Fruit fly (Drosophila melanogaster) whole organism, embryonic: ENCODE data around the gene CG43680.

Source experiments
- Awh ChIP-seq: fragments of 200-800 bp; sonication (Bioruptor generic); IDR thresholded peaks from 2 replicates; pipeline ENCODE4, ENCODE4 v1.3.6; 2022; ENCODE audit warnings: missing biosample characterization, missing genetic modification characterization
- CG15011 ChIP-seq: fragments of 200-800 bp; sonication (Bioruptor generic); optimal IDR thresholded peaks from 3 replicates; lab custom pipeline; 2018; ENCODE audit warnings: missing biosample characterization, mild to moderate bottlenecking, missing genetic modification characterization
- CG34376 ChIP-seq: fragments of 200-800 bp; sonication (Bioruptor generic); optimal IDR thresholded peaks from 2 replicates; lab custom pipeline; 2018; ENCODE audit warnings: missing biosample characterization, mild to moderate bottlenecking, missing genetic modification characterization
- CG6254 ChIP-seq: fragments of 200-800 bp; sonication (Bioruptor generic); optimal IDR thresholded peaks from 3 replicates; lab custom pipeline; 2017; ENCODE audit warnings: mild to moderate bottlenecking, missing biosample characterization, missing genetic modification reagents, missing genetic modification characterization
- Dfd ChIP-seq, 2 experiments: fragments of >200 bp; optimal IDR thresholded peaks; 2 replicates each; lab custom pipeline; 2017; ENCODE audit warnings: missing biosample characterization in 2 of 2, missing genetic modification characterization in 2 of 2
- HLH4C ChIP-seq: fragments of 200-800 bp; sonication (Bioruptor generic); IDR thresholded peaks from 3 replicates; pipeline ENCODE4 v1.3.6; 2022; ENCODE audit warnings: missing biosample characterization, missing genetic modification characterization; ENCODE audit not compliant: partially characterized antibody
- Hr3 ChIP-seq: fragments of 200-800 bp; sonication (Bioruptor generic); optimal IDR thresholded peaks from 3 replicates; lab custom pipeline; 2016; ENCODE audit warnings: missing biosample characterization, missing genetic modification characterization
- Hr78 ChIP-seq, 2 experiments: fragments of 200-800 bp in 1 of 2; fragments of >200 bp in 1 of 2; sonication (Bioruptor generic) in 1 of 2; optimal IDR thresholded peaks; 2 replicates each; lab custom pipeline; 2017 to 2019; ENCODE audit warnings: missing biosample characterization in 2 of 2, missing genetic modification characterization in 2 of 2, mild to moderate bottlenecking in 1 of 2, moderate library complexity in 1 of 2
- Usf ChIP-seq: fragments of 200-800 bp; sonication (Bioruptor generic); optimal IDR thresholded peaks from 2 replicates; lab custom pipeline; 2017; ENCODE audit warnings: missing genotype, missing biosample characterization, missing genetic modification characterization
- gce ChIP-seq: fragments of 200-800 bp; sonication (Bioruptor generic); IDR thresholded peaks from 3 replicates; pipeline ENCODE4 v1.3.6; 2022; ENCODE audit warnings: missing biosample characterization, missing genetic modification characterization
- pan ChIP-seq, 4 experiments: fragments of >200 bp in 3 of 4; fragments of 200-800 bp in 1 of 4; sonication (Bioruptor generic) in 1 of 4; optimal IDR thresholded peaks in 3 of 4; IDR thresholded peaks in 1 of 4; 2 replicates each; pipeline versions ENCODE4 v1.3.6 to Lab custom; 2017 to 2022; ENCODE audit warnings: missing biosample characterization in 2 of 4, missing genetic modification characterization in 2 of 4, mixed read lengths in 1 of 4
- sens ChIP-seq: fragments of 200-800 bp; sonication (Bioruptor generic); peaks from one replicate; lab custom pipeline; 2016; ENCODE audit warnings: missing biosample characterization, missing genetic modification characterization
- usp ChIP-seq: fragments of >200 bp; optimal IDR thresholded peaks from 2 replicates; lab custom pipeline; 2017; ENCODE audit warnings: missing biosample characterization, missing genetic modification characterization

DNA sequence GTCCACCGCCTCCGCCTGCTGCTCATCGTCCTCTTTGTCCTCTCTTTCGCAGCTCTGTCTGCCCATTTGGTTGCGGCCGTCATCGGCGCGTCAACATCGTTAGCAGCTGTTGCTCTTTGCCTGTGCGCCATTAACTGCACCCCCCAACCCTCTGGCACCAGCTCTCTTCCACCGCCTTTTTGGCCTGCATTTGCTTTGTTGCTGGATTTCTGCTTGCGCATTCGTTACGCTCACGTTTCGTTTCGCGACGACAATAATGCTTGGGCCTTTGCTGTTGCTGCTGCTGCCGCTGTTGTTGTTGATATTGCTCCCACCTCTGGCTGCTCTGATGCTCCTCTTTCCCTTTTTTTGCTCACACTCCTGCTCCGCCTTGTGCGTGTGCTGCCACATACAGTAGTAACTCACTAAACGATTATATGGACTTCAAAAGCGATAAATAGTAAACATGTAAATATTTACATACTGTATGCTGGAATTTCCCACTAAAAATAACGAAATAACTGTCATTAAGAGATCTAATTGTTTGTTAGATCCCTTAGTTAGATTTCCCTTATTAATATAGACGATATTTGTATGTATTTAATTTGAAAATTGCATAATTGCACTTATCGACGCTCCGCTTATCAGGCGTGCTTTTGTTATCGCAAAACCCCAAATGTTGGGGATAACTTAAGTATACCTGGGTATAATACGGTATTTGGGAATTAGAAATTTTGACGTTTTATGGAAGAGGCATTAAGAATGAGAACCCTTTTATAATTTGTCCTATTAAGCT is 48.7 kb upstream of the CG43680 start:
- no peak for TF ChIP-seq usp (GFP tag; lab: Kevin White, UChicago)
- no peak for TF ChIP-seq Awh
- TF ChIP-seq CG34376, result no peak
- no peak for TF ChIP-seq Usf
- TF ChIP-seq Hr78 (GFP tag; optimal IDR thresholded peaks at IDR 0.05; lab: Kevin White, UChicago), result no peak
- TF ChIP-seq CG6254 (GFP tag; lab: Kevin White, UChicago), result no peak
- no peak for TF ChIP-seq CG15011 (GFP tag; lab: Kevin White, UChicago)
- TF ChIP-seq HLH4C (GFP tag; lab: Robert Waterston, UW), result no peak
- TF ChIP-seq gce (GFP tag; lab: Robert Waterston, UW), result no peak
- no peak for TF ChIP-seq Dfd (GFP tag; optimal IDR thresholded peaks at IDR 0.05; lab: Kevin White, UChicago)
- TF ChIP-seq Hr3 (GFP tag; lab: Kevin White, UChicago), result no peak
- TF ChIP-seq pan (optimal IDR thresholded peaks at IDR 0.05; lab: Kevin White, UChicago), result no peak
- TF ChIP-seq pan (GFP tag; optimal IDR thresholded peaks at IDR 0.05 in 1 of 2, IDR thresholded peaks at IDR 0.05 in 1 of 2), result no peak
- peak; percentile 45 for TF ChIP-seq sens (GFP tag; lab: Kevin White, UChicago)
